Fruit fly (Drosophila melanogaster) whole organism, embryonic: ENCODE measurements around the gene Or85a.
A peak's percentile ranks its signal among the peaks of the same experiment; 100 is the strongest.

Experiments
- Ada2b ChIP-seq: fragments of 200-800 bp; sonication (Bioruptor generic); IDR thresholded peaks from 2 replicates; pipeline ENCODE4 v1.3.6; 2022; ENCODE audit warnings: missing biosample characterization, missing genetic modification characterization
- Atf3 ChIP-seq: fragments of 200-800 bp; sonication (Bioruptor generic); optimal IDR thresholded peaks from 3 replicates; lab custom pipeline; 2016; ENCODE audit warnings: missing biosample characterization, missing genetic modification characterization
- B-H1 ChIP-seq: fragments of 200-800 bp; sonication (Bioruptor generic); IDR thresholded peaks from 3 replicates; pipeline ENCODE4 v1.3.6; 2022; ENCODE audit warnings: missing biosample characterization, missing genetic modification characterization
- C15 ChIP-seq: fragments of 200-800 bp; sonication (Bioruptor generic); IDR thresholded peaks from 3 replicates; pipeline ENCODE4 v1.3.6; 2022; ENCODE audit warnings: missing biosample characterization, missing genetic modification characterization
- CG10267 ChIP-seq: fragments of 200-800 bp; sonication (Bioruptor generic); optimal IDR thresholded peaks from 2 replicates; lab custom pipeline; 2018; ENCODE audit warnings: missing biosample characterization, mild to moderate bottlenecking, missing genetic modification characterization, moderate library complexity
- CG10462 ChIP-seq: fragments of 200-800 bp; sonication (Bioruptor generic); optimal IDR thresholded peaks from 2 replicates; lab custom pipeline; 2016; ENCODE audit warnings: missing biosample characterization, missing genetic modification characterization
- CG11247 ChIP-seq: fragments of 200-800 bp; sonication (Bioruptor generic); IDR thresholded peaks from 2 replicates; pipeline ENCODE4 v1.3.6; 2022; ENCODE audit warnings: missing biosample characterization, missing genetic modification characterization
- CG11560 ChIP-seq: fragments of 200-800 bp; sonication (Bioruptor generic); IDR thresholded peaks from 3 replicates; pipeline ENCODE4 v1.3.6; 2022; ENCODE audit warnings: missing biosample characterization, missing genetic modification characterization
- CG15601 ChIP-seq: fragments of 200-800 bp; sonication (Bioruptor generic); optimal IDR thresholded peaks from 3 replicates; lab custom pipeline; 2019; ENCODE audit warnings: missing biosample characterization, mild to moderate bottlenecking, missing genetic modification characterization, moderate library complexity
- CG17829 ChIP-seq: fragments of 200-800 bp; optimal IDR thresholded peaks from 2 replicates; lab custom pipeline; 2019; ENCODE audit warnings: missing biosample characterization, mild to moderate bottlenecking, missing genetic modification characterization, moderate library complexity
- CG18011 ChIP-seq: fragments of 200-800 bp; sonication (Bioruptor generic); optimal IDR thresholded peaks from 2 replicates; lab custom pipeline; 2017; ENCODE audit warnings: missing biosample characterization, missing genetic modification characterization, mild to moderate bottlenecking, moderate library complexity, missing genotype
- CG18599 ChIP-seq: fragments of 200-800 bp; sonication (Bioruptor generic); optimal IDR thresholded peaks from 3 replicates; lab custom pipeline; 2017; ENCODE audit warnings: missing biosample characterization, missing genetic modification characterization, mild to moderate bottlenecking, moderate library complexity, missing genetic modification reagents
- CG31365 ChIP-seq: fragments of 200-800 bp; sonication (Bioruptor generic); optimal IDR thresholded peaks from 2 replicates; lab custom pipeline; 2018; ENCODE audit warnings: missing biosample characterization, mild to moderate bottlenecking, missing genetic modification characterization
- CG32767 ChIP-seq: fragments of 200-800 bp; sonication (Bioruptor generic); IDR thresholded peaks from 2 replicates; pipeline ENCODE4 v1.3.6; 2022; ENCODE audit warnings: missing biosample characterization, missing genetic modification characterization
- CG3407 ChIP-seq: fragments of 200-800 bp; sonication (Bioruptor generic); optimal IDR thresholded peaks from 2 replicates; lab custom pipeline; 2018; ENCODE audit warnings: missing biosample characterization, mild to moderate bottlenecking, missing genetic modification characterization
- CG43689 ChIP-seq: fragments of 200-800 bp; sonication (Bioruptor generic); IDR thresholded peaks from 2 replicates; pipeline ENCODE4 v1.3.6; 2022; ENCODE audit warnings: missing biosample characterization, missing genetic modification characterization
- CG4617 ChIP-seq: fragments of 200-800 bp; sonication (Bioruptor generic); optimal IDR thresholded peaks from 3 replicates; lab custom pipeline; 2016; ENCODE audit warnings: missing biosample characterization, missing genetic modification characterization, borderline replicate concordance
- CG6683 ChIP-seq: fragments of 200-800 bp; sonication (Bioruptor generic); optimal IDR thresholded peaks from 2 replicates; lab custom pipeline; 2017; ENCODE audit warnings: missing biosample characterization, mild to moderate bottlenecking, missing genetic modification characterization, missing genetic modification reagents
- CG8924 ChIP-seq: fragments of 200-800 bp; optimal IDR thresholded peaks from 3 replicates; lab custom pipeline; 2019; ENCODE audit warnings: missing biosample characterization, mild to moderate bottlenecking, missing genetic modification characterization, moderate library complexity
- CG9215 ChIP-seq: fragments of 200-800 bp; sonication (Bioruptor generic); IDR thresholded peaks from 2 replicates; pipeline ENCODE4 v1.3.6; 2022; ENCODE audit warnings: missing biosample characterization, missing genetic modification characterization
- CG9437 ChIP-seq: fragments of 200-800 bp; sonication (Bioruptor generic); optimal IDR thresholded peaks from 2 replicates; lab custom pipeline; 2018; ENCODE audit warnings: missing biosample characterization, mild to moderate bottlenecking, missing genetic modification characterization
- CG9797 ChIP-seq: fragments of 200-800 bp; sonication (Bioruptor generic); optimal IDR thresholded peaks from 3 replicates; lab custom pipeline; 2018; ENCODE audit warnings: missing biosample characterization, mild to moderate bottlenecking, missing genetic modification characterization
- CG9876 ChIP-seq: fragments of 200-800 bp; sonication (Bioruptor generic); optimal IDR thresholded peaks from 2 replicates; lab custom pipeline; 2016; ENCODE audit warnings: missing biosample characterization, missing genetic modification characterization
- Chrac-16 ChIP-seq: fragments of 200-800 bp; sonication (Bioruptor generic); optimal IDR thresholded peaks from 3 replicates; lab custom pipeline; 2016; ENCODE audit warnings: missing biosample characterization, missing genetic modification characterization
- CkIIα-i1 ChIP-seq: fragments of 200-800 bp; sonication (Bioruptor generic); IDR thresholded peaks from 2 replicates; pipeline ENCODE4 v1.3.6; 2022; ENCODE audit warnings: missing biosample characterization, missing genetic modification characterization
- CrebB ChIP-seq: fragments of 200-800 bp; sonication (Bioruptor generic); optimal IDR thresholded peaks from 3 replicates; lab custom pipeline; 2018; ENCODE audit warnings: missing biosample characterization, mild to moderate bottlenecking, missing genetic modification characterization
- Ets65A ChIP-seq: fragments of 200-800 bp; sonication (Bioruptor generic); peaks from one replicate; lab custom pipeline; 2016; ENCODE audit warnings: missing biosample characterization, missing genetic modification characterization
- Gug ChIP-seq: fragments of 200-800 bp; sonication (Bioruptor generic); IDR thresholded peaks from 4 replicates; pipeline ENCODE4 v1.3.6; 2022; ENCODE audit warnings: missing biosample characterization, missing genetic modification characterization
- HLHmδ ChIP-seq: fragments of 200-800 bp; sonication (Bioruptor generic); optimal IDR thresholded peaks from 2 replicates; lab custom pipeline; 2018; ENCODE audit warnings: missing biosample characterization, mild to moderate bottlenecking, missing genetic modification characterization, moderate library complexity
- Lpt ChIP-seq: fragments of >200 bp; optimal IDR thresholded peaks from 2 replicates; lab custom pipeline; 2018; ENCODE audit warnings: missing biosample characterization, missing genetic modification characterization
- NK7.1 ChIP-seq: fragments of 200-800 bp; sonication (Bioruptor generic); optimal IDR thresholded peaks from 3 replicates; lab custom pipeline; 2016; ENCODE audit warnings: missing biosample characterization, missing genetic modification characterization
- Nf-YC ChIP-seq: fragments of 200-800 bp; optimal IDR thresholded peaks from 3 replicates; lab custom pipeline; 2019; ENCODE audit warnings: missing biosample characterization, mild to moderate bottlenecking, missing genetic modification characterization, moderate library complexity
- Optix ChIP-seq: fragments of 200-800 bp; sonication (Bioruptor generic); IDR thresholded peaks from 3 replicates; pipeline ENCODE4 v1.3.6; 2022; ENCODE audit warnings: missing biosample characterization, missing genetic modification characterization
- Sin3A ChIP-seq: fragments of >200 bp; optimal IDR thresholded peaks from 2 replicates; lab custom pipeline; 2018
- Stat92E ChIP-seq, 3 experiments: fragments of >200 bp in 2 of 3; fragments of 200-800 bp in 1 of 3; sonication (Bioruptor generic) in 1 of 3; optimal IDR thresholded peaks; 2 replicates each; lab custom pipeline; 2017 to 2019; ENCODE audit warnings: missing biosample characterization in 3 of 3, missing genetic modification characterization in 3 of 3, mild to moderate bottlenecking in 1 of 3, moderate library complexity in 1 of 3
- ac ChIP-seq: fragments of 200-800 bp; sonication (Bioruptor generic); optimal IDR thresholded peaks from 3 replicates; lab custom pipeline; 2017; ENCODE audit warnings: missing biosample characterization, mild to moderate bottlenecking, missing genetic modification characterization
- cg ChIP-seq: fragments of 200-800 bp; sonication (Bioruptor generic); optimal IDR thresholded peaks from 3 replicates; lab custom pipeline; 2019; ENCODE audit warnings: missing biosample characterization, mild to moderate bottlenecking, missing genetic modification characterization, moderate library complexity
- crc ChIP-seq: fragments of 200-800 bp; sonication (Bioruptor generic); optimal IDR thresholded peaks from 2 replicates; lab custom pipeline; 2016; ENCODE audit warnings: missing biosample characterization, missing genetic modification characterization
- dimm ChIP-seq: fragments of 200-800 bp; sonication (Bioruptor generic); IDR thresholded peaks from 2 replicates; pipeline ENCODE4 v1.3.6; 2022; ENCODE audit warnings: missing biosample characterization, missing genetic modification characterization
- eve ChIP-seq, 2 experiments: fragments of >200 bp; optimal IDR thresholded peaks; 2 replicates each; lab custom pipeline; 2017; ENCODE audit warnings: missing biosample characterization in 2 of 2, missing genetic modification characterization in 2 of 2
- fu2 ChIP-seq: fragments of 200-800 bp; sonication (Bioruptor generic); optimal IDR thresholded peaks from 2 replicates; lab custom pipeline; 2016; ENCODE audit warnings: missing biosample characterization, missing genetic modification characterization
- gcm ChIP-seq: fragments of 200-800 bp; sonication (Bioruptor generic); optimal IDR thresholded peaks from 2 replicates; lab custom pipeline; 2019; ENCODE audit warnings: missing biosample characterization, mild to moderate bottlenecking, missing genetic modification characterization, moderate library complexity
- gro ChIP-seq: fragments of 200-800 bp; sonication (Bioruptor generic); optimal IDR thresholded peaks from 2 replicates; lab custom pipeline; 2016; ENCODE audit warnings: missing biosample characterization, missing genetic modification characterization
- ken ChIP-seq: fragments of 200-800 bp; sonication (Bioruptor generic); IDR thresholded peaks from 3 replicates; pipeline ENCODE4 v1.3.6; 2022; ENCODE audit warnings: missing biosample characterization, missing genetic modification characterization
- klu ChIP-seq: fragments of 200-800 bp; sonication (Bioruptor generic); IDR thresholded peaks from 2 replicates; pipeline ENCODE4 v1.3.6; 2022; ENCODE audit warnings: missing biosample characterization, missing genetic modification characterization
- lmd ChIP-seq: fragments of 200-800 bp; sonication (Bioruptor generic); IDR thresholded peaks from 2 replicates; pipeline ENCODE4 v1.3.6; 2022; ENCODE audit warnings: missing biosample characterization, missing genetic modification characterization
- nerfin-2 ChIP-seq: fragments of 200-800 bp; sonication (Bioruptor generic); IDR thresholded peaks from 2 replicates; pipeline ENCODE4 v1.3.6; 2022; ENCODE audit warnings: missing biosample characterization, missing genetic modification characterization; ENCODE audit not compliant: partially characterized antibody
- p53 ChIP-seq: fragments of 200-800 bp; sonication (Bioruptor generic); optimal IDR thresholded peaks from 2 replicates; lab custom pipeline; 2016; ENCODE audit warnings: missing biosample characterization, missing genetic modification characterization
- shn ChIP-seq: fragments of 200-800 bp; sonication (Bioruptor generic); optimal IDR thresholded peaks from 3 replicates; lab custom pipeline; 2016; ENCODE audit warnings: missing biosample characterization, missing genetic modification characterization
- tup ChIP-seq: fragments of 200-800 bp; sonication (Bioruptor generic); optimal IDR thresholded peaks from 2 replicates; lab custom pipeline; 2016; ENCODE audit warnings: missing biosample characterization, mild to moderate bottlenecking, missing genetic modification characterization, moderate library complexity
- twi ChIP-seq: fragments of 200-800 bp; optimal IDR thresholded peaks from 2 replicates; lab custom pipeline; 2019; ENCODE audit warnings: missing biosample characterization, mild to moderate bottlenecking, missing genetic modification characterization, moderate library complexity
- unc-4 ChIP-seq: fragments of 200-800 bp; sonication (Bioruptor generic); IDR thresholded peaks from 2 replicates; pipeline ENCODE4 v1.3.6; 2022; ENCODE audit warnings: missing biosample characterization, missing genetic modification characterization; ENCODE audit not compliant: partially characterized antibody
- wdn ChIP-seq: fragments of 200-800 bp; sonication (Bioruptor generic); IDR thresholded peaks from 2 replicates; pipeline ENCODE4 v1.3.6; 2022; ENCODE audit warnings: missing biosample characterization, missing genetic modification characterization

Or85a gene

dm6 chr3R:8308515-8308959, 13.0 kb upstream of the Or85a start, which contains the start of gene tex (continued):
- TF ChIP-seq Chrac-16 (GFP tag; lab: Kevin White, UChicago) (no peak), eve (GFP tag; optimal IDR thresholded peaks at IDR 0.05; lab: Kevin White, UChicago) (no peak), lmd (no peak), CG3407 (peak; percentile 62), Nf-YC (tag; lab: Kevin White, UChicago) (no peak), CG6683 (GFP tag; lab: Kevin White, UChicago) (no peak), unc-4 (GFP tag; lab: Robert Waterston, UW) (peak; percentile 50), CG43689 (no peak), shn (no peak), gcm (GFP tag; lab: Kevin White, UChicago) (peak; percentile 57), CG18599 (GFP tag; lab: Kevin White, UChicago) (no peak), CG17829 (tag; lab: Kevin White, UChicago) (peak; percentile 25), CG9215 (no peak), fu2 (GFP tag; lab: Kevin White, UChicago) (no peak), cg (GFP tag; lab: Kevin White, UChicago) (no peak), CrebB (tag; lab: Kevin White, UChicago) (no peak), Stat92E (GFP tag; optimal IDR thresholded peaks at IDR 0.05; lab: Kevin White, UChicago) (peak in 1 of 3 experiments; percentile 5), twi (no peak), CG11247 (GFP tag; lab: Robert Waterston, UW) (no peak), CkIIα-i1 (GFP tag; lab: Robert Waterston, UW) (no peak), crc (no peak), ac (GFP tag; lab: Kevin White, UChicago) (peak; percentile 53), CG31365 (tag; lab: Kevin White, UChicago) (peak; percentile 47), C15 (GFP tag; lab: Robert Waterston, UW) (no peak), p53 (no peak), klu (no peak), CG4617 (no peak), CG32767 (GFP tag; lab: Robert Waterston, UW) (no peak), Atf3 (no peak), dimm (GFP tag; lab: Robert Waterston, UW) (no peak), CG10267 (tag; lab: Kevin White, UChicago) (peak; percentile 47), CG8924 (tag; lab: Kevin White, UChicago) (peak; percentile 59), NK7.1 (GFP tag; lab: Kevin White, UChicago) (peak; percentile 25), Sin3A (peak; percentile 26), Ets65A (GFP tag; lab: Kevin White, UChicago) (no peak), CG9797 (GFP tag; lab: Kevin White, UChicago) (peak; percentile 74), CG15601 (tag; lab: Kevin White, UChicago) (peak; percentile 55), nerfin-2 (GFP tag; lab: Robert Waterston, UW) (no peak), CG18011 (GFP tag; lab: Kevin White, UChicago) (no peak), CG9437 (GFP tag; lab: Kevin White, UChicago) (no peak), wdn (GFP tag; lab: Robert Waterston, UW) (no peak), CG11560 (tag; lab: Robert Waterston, UW) (no peak), CG10462 (no peak), ken (GFP tag; lab: Robert Waterston, UW) (no peak), Optix (GFP tag; lab: Robert Waterston, UW) (no peak), Lpt (no peak), B-H1 (no peak), Gug (GFP tag; lab: Robert Waterston, UW) (no peak), Ada2b (no peak), HLHmδ (peak; percentile 77), tup (no peak), CG9876 (GFP tag; lab: Kevin White, UChicago) (no peak), gro (GFP tag; lab: Kevin White, UChicago) (no peak)
